Worm (Caenorhabditis elegans) whole organism, L4 larva: ENCODE results near the gene sri-26.
A peak's percentile ranks its signal among the peaks of the same experiment; 100 is the strongest.

Experiments
- aly-2 ChIP-seq: sonication (generic microtip); optimal IDR thresholded peaks from 2 replicates; lab custom pipeline; 2018; ENCODE audit warnings: missing biosample characterization, missing genetic modification characterization
- ama-1 ChIP-seq: fragments of 150-350 bp; optimal IDR thresholded peaks from 2 replicates; lab custom pipeline; 2014; ENCODE audit warnings: inconsistent platforms, mixed read lengths
- daf-12 ChIP-seq: fragments of 150-350 bp; optimal IDR thresholded peaks from 2 replicates; lab custom pipeline; 2014; ENCODE audit warnings: missing biosample characterization, missing genetic modification reagents, missing genetic modification characterization
- dpl-1 ChIP-seq: fragments of 150-350 bp; optimal IDR thresholded peaks from 2 replicates; lab custom pipeline; 2014; ENCODE audit warnings: missing biosample characterization, missing genetic modification reagents, missing genetic modification characterization
- egl-27 ChIP-seq: sonication (generic microtip); optimal IDR thresholded peaks from 3 replicates; lab custom pipeline; 2017; ENCODE audit warnings: missing biosample characterization, missing genetic modification reagents, missing genetic modification characterization
- lin-39 ChIP-seq: fragments of 150-350 bp; optimal IDR thresholded peaks from 2 replicates; lab custom pipeline; 2014; ENCODE audit warnings: missing biosample characterization, missing genetic modification reagents, missing genetic modification characterization
- nhr-76 ChIP-seq: fragments of 150-350 bp; optimal IDR thresholded peaks from 2 replicates; lab custom pipeline; 2014; ENCODE audit warnings: missing biosample characterization, missing genetic modification characterization
- unc-130 ChIP-seq: sonication (generic microtip); optimal IDR thresholded peaks from 2 replicates; lab custom pipeline; 2016; ENCODE audit warnings: missing genetic modification reagents, missing genetic modification characterization, missing compliant biosample characterization
- unc-62 ChIP-seq, 3 experiments: fragments of 150-350 bp in 1 of 3; sonication (generic microtip); optimal IDR thresholded peaks in 2 of 3; peaks in 1 of 3; 1 replicate in 1 of 3; 2 replicates in 2 of 3; lab custom pipeline; 2014 to 2017; ENCODE audit warnings: missing biosample characterization in 3 of 3, missing genetic modification characterization in 3 of 3, missing genetic modification reagents in 3 of 3, missing genotype in 1 of 3

ce11 chrV:15238552-15238951, 23.3 kb downstream of the sri-26 start, which contains the start of gene srw-12:
- TF ChIP-seq egl-27 (tag; lab: Kevin White, UChicago) (no peak), aly-2 (no peak), unc-130 (GFP tag; lab: Kevin White, UChicago) (no peak), lin-39 (tag; lab: Kevin White, UChicago) (no peak), nhr-76 (no peak), dpl-1 (GFP tag; lab: Kevin White, UChicago) (no peak), unc-62 (GFP tag; optimal IDR thresholded peaks at IDR 0.05 in 1 of 2; lab: Kevin White, UChicago) (peak in 1 of 2 experiments; percentile 33), unc-62 (tag; optimal IDR thresholded peaks at IDR 0.05; lab: Kevin White, UChicago) (no peak), ama-1 (no peak), daf-12 (tag; lab: Kevin White, UChicago) (no peak)
